Worm (Caenorhabditis elegans): ENCODE measurements around the gene unc-43.
"Not testable (repeated sequence)": the region's sequence is repeated elsewhere in the genome, so short reads cannot be mapped to it uniquely, and the experiment has no call there.

The unc-43 gene

DNA sequence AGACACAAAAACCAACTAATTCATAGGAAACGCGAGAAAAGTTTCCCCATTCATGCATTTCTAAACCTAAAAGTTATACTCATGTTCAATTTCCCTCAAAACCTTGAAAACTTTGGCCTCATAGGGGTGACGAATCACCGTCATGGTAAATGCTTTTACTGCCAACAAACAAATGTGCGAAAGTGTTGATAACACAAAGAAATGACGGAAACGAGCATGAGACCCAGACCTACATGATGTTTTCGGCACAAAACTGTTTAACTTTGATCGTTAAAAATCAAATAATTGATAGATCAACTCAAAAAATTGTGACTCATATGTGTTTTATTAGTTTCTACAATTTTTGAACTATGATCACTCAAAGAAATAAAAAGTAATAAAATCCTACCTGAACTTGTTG, 18.1 kb downstream of the unc-43 start (continued):
- no peak for TF ChIP-seq hmg-11 (tag; optimal IDR thresholded peaks at IDR 0.05)
- peak; percentile 31 for TF ChIP-seq jun-1 (tag; optimal IDR thresholded peaks at IDR 0.05)

DNA sequence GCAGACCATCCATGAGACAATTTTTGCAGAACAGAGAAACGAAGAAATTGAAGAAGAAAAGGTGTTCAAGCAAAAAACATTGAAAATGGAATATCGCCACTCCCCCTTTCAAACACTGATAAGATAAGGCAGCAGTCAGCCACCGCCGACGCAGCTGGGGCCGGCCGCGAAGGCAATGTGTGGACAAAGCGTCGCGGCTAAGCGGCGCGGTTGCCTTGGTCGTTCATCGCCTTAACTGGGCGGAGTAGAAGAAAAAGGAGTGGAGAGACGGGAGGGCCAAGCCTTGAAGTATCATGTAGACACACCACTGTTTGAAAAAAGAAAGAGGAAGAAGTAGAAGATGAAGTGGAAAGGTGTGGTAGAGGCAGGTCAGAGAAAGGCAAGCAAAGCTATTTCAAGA, 19.1 kb downstream of the unc-43 start:
- TF ChIP-seq nhr-12 (tag; optimal IDR thresholded peaks at IDR 0.05) (no peak), daf-12 (tag; optimal IDR thresholded peaks at IDR 0.05) (no peak), fos-1 (tag; optimal IDR thresholded peaks at IDR 0.05) (no peak), nhr-25 (tag; optimal IDR thresholded peaks at IDR 0.05) (peak; percentile 27), elt-2 (tag; optimal IDR thresholded peaks at IDR 0.05) (peak; percentile 81), elt-1 (tag; optimal IDR thresholded peaks at IDR 0.05) (no peak), hmg-11 (tag; optimal IDR thresholded peaks at IDR 0.05) (peak; percentile 38), pqm-1 (tag; optimal IDR thresholded peaks at IDR 0.05) (peak; percentile 6), elt-3 (tag; optimal IDR thresholded peaks at IDR 0.05) (peak in 2 of 3 experiments; percentile 57 to 93), nhr-28 (tag; optimal IDR thresholded peaks at IDR 0.05) (no peak), egl-27 (tag; optimal IDR thresholded peaks at IDR 0.05) (no peak), R02D3.7 (tag; optimal IDR thresholded peaks at IDR 0.05) (no peak), lsy-12 (tag; optimal IDR thresholded peaks at IDR 0.05) (no peak), nfya-1 (tag; optimal IDR thresholded peaks at IDR 0.05; ENCODE audit: insufficient read depth) (peak; percentile 2), lin-15B (tag; optimal IDR thresholded peaks at IDR 0.05) (no peak), zag-1 (tag; optimal IDR thresholded peaks at IDR 0.05) (no peak)

DNA sequence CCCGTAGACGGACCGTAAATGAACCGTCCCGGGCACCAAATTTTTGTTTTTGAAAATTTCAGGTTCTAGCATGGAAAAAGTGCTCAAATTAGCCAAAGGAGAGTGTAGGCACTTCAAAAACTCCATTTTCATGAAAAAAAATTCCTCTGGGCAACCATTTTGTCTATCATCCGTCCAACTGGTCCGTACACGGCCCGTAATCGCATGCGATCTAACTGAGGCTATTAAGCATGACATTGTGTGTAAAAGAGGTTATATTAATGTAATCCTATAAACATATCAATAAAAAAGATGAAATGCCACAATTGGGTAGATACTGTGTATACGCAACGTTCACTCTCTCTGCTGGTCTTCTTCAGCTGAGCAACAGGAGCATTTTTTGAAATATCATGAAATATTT, 27.4 kb downstream of the unc-43 start, which contains the start of gene R09E10.1:
TSS of gene R09E10.1 (minus strand) at position 101 of the 400 bp plus-strand sequence.
- not testable (repeated sequence) for TF ChIP-seq tbx-2, lsy-12, pha-4 (tag; optimal IDR thresholded peaks at IDR 0.05)

DNA sequence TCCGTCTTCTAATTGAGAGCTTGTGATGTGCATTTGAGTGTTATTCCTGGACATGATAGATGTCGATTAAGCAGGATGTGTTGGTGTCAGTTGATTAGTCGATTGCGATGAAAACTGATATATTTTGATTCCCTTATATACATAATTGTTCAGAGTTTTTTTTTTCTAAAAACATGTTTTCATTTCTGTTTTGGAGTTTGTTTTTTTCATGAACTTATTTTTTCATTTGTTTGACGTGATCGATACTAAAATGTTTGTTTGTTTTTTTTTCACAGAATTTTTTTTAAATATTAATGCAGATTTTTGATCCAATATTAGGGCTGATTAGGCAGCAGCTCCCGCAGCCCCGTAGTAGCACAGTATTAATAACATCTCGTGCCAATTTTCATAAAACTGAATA, 31.8 kb downstream of the unc-43 start, which contains the start of gene R09E10.2:
TSS of gene R09E10.2 (minus strand) at position 101 of the 400 bp plus-strand sequence.
- no peak for TF ChIP-seq nhr-43 (tag; optimal IDR thresholded peaks at IDR 0.05; ENCODE audit: poor library complexity, severe bottlenecking)
- no peak for TF ChIP-seq ceh-82 (tag; optimal IDR thresholded peaks at IDR 0.05)
- no peak for TF ChIP-seq lin-39 (tag; optimal IDR thresholded peaks at IDR 0.05)
- no peak for TF ChIP-seq ceh-9 (tag; optimal IDR thresholded peaks at IDR 0.05)
- TF ChIP-seq ztf-4 (tag; optimal IDR thresholded peaks at IDR 0.05): no peak
- TF ChIP-seq egl-27 (tag; optimal IDR thresholded peaks at IDR 0.05): no peak
- no peak for TF ChIP-seq ceh-16 (tag; optimal IDR thresholded peaks at IDR 0.05)
- TF ChIP-seq nhr-11 (tag; optimal IDR thresholded peaks at IDR 0.05): no peak
- TF ChIP-seq ama-1 (optimal IDR thresholded peaks at IDR 0.05): no peak
- TF ChIP-seq nhr-23 (tag; optimal IDR thresholded peaks at IDR 0.05): no peak
- TF ChIP-seq elt-3 (tag; optimal IDR thresholded peaks at IDR 0.05): no peak
- no peak for TF ChIP-seq mml-1 (tag; optimal IDR thresholded peaks at IDR 0.05)
- no peak for TF ChIP-seq ceh-28 (tag; optimal IDR thresholded peaks at IDR 0.05)
- TF ChIP-seq nhr-25 (tag; optimal IDR thresholded peaks at IDR 0.05): no peak
- no peak for TF ChIP-seq lin-15B (tag; optimal IDR thresholded peaks at IDR 0.05)
- no peak for TF ChIP-seq nhr-77 (tag; optimal IDR thresholded peaks at IDR 0.05)
- no peak for TF ChIP-seq nfya-1 (tag; optimal IDR thresholded peaks at IDR 0.05; ENCODE audit: insufficient read depth)
- no peak for TF ChIP-seq skn-1 (tag; optimal IDR thresholded peaks at IDR 0.05)
- no peak for TF ChIP-seq ztf-11 (tag; optimal IDR thresholded peaks at IDR 0.05)
- no peak for TF ChIP-seq pqm-1 (tag; optimal IDR thresholded peaks at IDR 0.05)

DNA sequence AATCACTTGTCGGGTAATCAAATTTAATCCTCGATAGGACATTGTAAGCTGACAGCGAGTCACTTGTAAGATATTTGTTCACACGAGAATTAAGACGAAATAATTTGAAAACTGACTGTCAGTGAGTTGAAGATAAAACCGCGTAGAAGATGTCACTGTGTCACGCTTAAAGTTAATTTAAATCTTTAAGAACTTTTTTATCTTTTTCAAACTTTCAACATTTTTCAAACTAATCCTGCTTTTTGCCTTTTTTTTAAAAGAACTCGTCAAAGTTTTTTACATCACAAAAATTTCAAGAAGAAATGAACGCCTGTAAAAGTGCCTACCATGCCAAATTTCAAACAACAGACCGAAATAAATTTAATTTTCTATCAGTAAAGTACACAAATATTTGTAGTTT, 36.5 kb downstream of the unc-43 start, which contains the start of gene acs-18:
TSS of gene acs-18 (minus strand) at position 101 of the 400 bp plus-strand sequence.
- TF ChIP-seq pqm-1 (tag; optimal IDR thresholded peaks at IDR 0.05) (no peak), lsy-12 (tag; optimal IDR thresholded peaks at IDR 0.05) (no peak), ztf-4 (tag; optimal IDR thresholded peaks at IDR 0.05) (no peak)

DNA sequence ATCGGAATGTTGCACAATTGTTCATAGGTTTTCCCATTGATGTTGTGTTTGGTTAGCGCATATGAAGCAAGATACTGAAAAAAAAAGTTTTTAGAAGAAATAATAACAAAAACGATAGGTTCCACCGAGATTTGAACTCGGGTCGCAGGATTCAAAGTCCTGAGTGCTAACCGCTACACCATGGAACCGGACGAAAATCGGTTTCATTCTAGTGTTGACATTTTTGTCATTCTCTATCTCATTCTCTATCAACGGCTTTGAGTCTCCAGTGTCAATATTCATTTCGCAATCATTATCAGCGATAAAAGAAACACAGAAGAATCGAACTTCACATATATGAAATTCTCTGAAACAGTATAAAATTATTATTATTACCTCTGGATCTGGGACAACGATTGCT, 38.9 kb downstream of the unc-43 start:
- TF ChIP-seq daf-12 (tag; optimal IDR thresholded peaks at IDR 0.05): no peak
- TF ChIP-seq nhr-12 (tag; optimal IDR thresholded peaks at IDR 0.05): no peak
- no peak for TF ChIP-seq nhr-67 (tag; optimal IDR thresholded peaks at IDR 0.05)
- TF ChIP-seq ceh-9 (tag; optimal IDR thresholded peaks at IDR 0.05): no peak
- no peak for TF ChIP-seq lin-39 (tag; optimal IDR thresholded peaks at IDR 0.05)
- TF ChIP-seq skn-1 (tag; optimal IDR thresholded peaks at IDR 0.05): no peak
- no peak for TF ChIP-seq nfya-1 (tag; optimal IDR thresholded peaks at IDR 0.05; ENCODE audit: insufficient read depth)
- no peak for TF ChIP-seq hmg-11 (tag; optimal IDR thresholded peaks at IDR 0.05)
- no peak for TF ChIP-seq pqm-1 (tag; optimal IDR thresholded peaks at IDR 0.05)
- TF ChIP-seq snpc-4 (tag; optimal IDR thresholded peaks at IDR 0.05): no peak
- TF ChIP-seq lin-15B (tag; optimal IDR thresholded peaks at IDR 0.05): no peak
- TF ChIP-seq elt-2 (tag; optimal IDR thresholded peaks at IDR 0.05): no peak
- no peak for TF ChIP-seq nhr-25 (tag; optimal IDR thresholded peaks at IDR 0.05)
- TF ChIP-seq fkh-10 (GFP tag; optimal IDR thresholded peaks at IDR 0.05): no peak
